Fruit fly (Drosophila melanogaster): ENCODE measurements around the gene PpD6.
A peak's percentile ranks its signal among the peaks of the same experiment; 100 is the strongest.

DNA sequence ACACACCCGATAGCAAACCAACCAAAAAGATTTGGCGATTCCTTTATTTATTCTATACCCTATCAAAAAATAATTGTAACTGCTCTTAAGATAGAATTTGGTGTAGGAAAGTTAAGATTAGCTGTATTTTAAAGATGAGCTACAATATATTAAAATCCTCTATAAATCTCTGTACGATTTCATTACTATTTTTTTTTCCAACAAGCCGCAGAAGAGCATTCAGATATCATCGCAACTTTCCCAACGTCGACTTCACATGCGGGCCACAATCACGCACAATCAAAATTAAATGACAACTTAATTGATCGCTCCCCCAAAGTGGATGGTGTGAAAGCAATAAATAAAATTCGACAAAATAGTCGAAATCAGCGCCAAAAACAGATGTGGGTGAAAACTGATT, 16.9 kb upstream of the PpD6 start:
- TF ChIP-seq eg (GFP tag; IDR thresholded peaks at IDR 0.05): peak; percentile 51; the same call in 2 of the 3 replicates
- TF ChIP-seq pdm3 (GFP tag; optimal IDR thresholded peaks at IDR 0.05): no peak
- no peak for TF ChIP-seq CG8319 (GFP tag; optimal IDR thresholded peaks at IDR 0.05)
- no peak for TF ChIP-seq CG16779 (tag; optimal IDR thresholded peaks at IDR 0.05)
- no peak for TF ChIP-seq salr (GFP tag; optimal IDR thresholded peaks at IDR 0.05)
- TF ChIP-seq Eip78C (GFP tag): peak; percentile 79
- no peak for TF ChIP-seq CG10669 (GFP tag; optimal IDR thresholded peaks at IDR 0.05)

All from whole organism, prepupa.